Worm (Caenorhabditis elegans) whole organism, L2 larva: ENCODE data around the gene mbl-1.

Source experiments
- C34F6.9 ChIP-seq: fragments of 150-350 bp; optimal IDR thresholded peaks from 2 replicates; lab custom pipeline; 2014; ENCODE audit warnings: missing biosample characterization, missing genetic modification characterization
- R02D3.7 ChIP-seq: fragments of 150-350 bp; optimal IDR thresholded peaks from 2 replicates; lab custom pipeline; 2014; ENCODE audit warnings: missing biosample characterization, missing genetic modification characterization
- Y55F3AM.14 ChIP-seq: fragments of 200-800 bp; sonication (Bioruptor generic); optimal IDR thresholded peaks from 2 replicates; lab custom pipeline; 2018; ENCODE audit warnings: mild to moderate bottlenecking, missing genetic modification characterization, missing compliant biosample characterization
- ZK546.5 ChIP-seq: sonication (generic microtip); optimal IDR thresholded peaks from 2 replicates; lab custom pipeline; 2017; ENCODE audit warnings: missing biosample characterization, missing genetic modification characterization
- alr-1 ChIP-seq: fragments of 150-350 bp; optimal IDR thresholded peaks from 2 replicates; lab custom pipeline; 2014; ENCODE audit warnings: missing biosample characterization, missing genetic modification characterization
- aly-2 ChIP-seq: fragments of 150-350 bp; optimal IDR thresholded peaks from 2 replicates; lab custom pipeline; 2014; ENCODE audit warnings: missing biosample characterization, missing genetic modification characterization
- ama-1 ChIP-seq: fragments of 150-350 bp; optimal IDR thresholded peaks from 2 replicates; lab custom pipeline; 2018; ENCODE audit warnings: inconsistent platforms
- ceh-82 ChIP-seq: fragments of 150-350 bp; optimal IDR thresholded peaks from 2 replicates; lab custom pipeline; 2014; ENCODE audit warnings: missing biosample characterization, missing genetic modification characterization
- crh-2 ChIP-seq: sonication (generic microtip); optimal IDR thresholded peaks from 2 replicates; lab custom pipeline; 2017; ENCODE audit warnings: missing biosample characterization, missing genetic modification characterization
- egl-27 ChIP-seq: sonication (generic microtip); optimal IDR thresholded peaks from 3 replicates; lab custom pipeline; 2017; ENCODE audit warnings: missing biosample characterization, missing genetic modification reagents, missing genetic modification characterization
- gmeb-1 ChIP-seq: fragments of 150-350 bp; optimal IDR thresholded peaks from 2 replicates; lab custom pipeline; 2014; ENCODE audit warnings: missing biosample characterization, missing genetic modification characterization
- lin-11 ChIP-seq: fragments of 150-350 bp; sonication (generic microtip); optimal IDR thresholded peaks from 2 replicates; lab custom pipeline; 2014; ENCODE audit warnings: missing biosample characterization, missing genetic modification characterization, inconsistent platforms, mixed read lengths
- lin-39 ChIP-seq: fragments of 150-350 bp; optimal IDR thresholded peaks from 2 replicates; lab custom pipeline; 2014; ENCODE audit warnings: missing biosample characterization, missing genetic modification reagents, missing genetic modification characterization
- lsy-2 ChIP-seq, 2 experiments: fragments of 150-350 bp in 1 of 2; sonication (generic microtip) in 1 of 2; optimal IDR thresholded peaks; 2 replicates each; lab custom pipeline; 2014 to 2017; ENCODE audit warnings: missing biosample characterization in 2 of 2, missing genetic modification characterization in 2 of 2
- nhr-10 ChIP-seq: sonication (generic microtip); optimal IDR thresholded peaks from 2 replicates; lab custom pipeline; 2017; ENCODE audit warnings: missing biosample characterization, missing genetic modification characterization
- nhr-11 ChIP-seq: fragments of 150-350 bp; optimal IDR thresholded peaks from 2 replicates; lab custom pipeline; 2014; ENCODE audit warnings: missing biosample characterization, missing genetic modification characterization
- nhr-12 ChIP-seq: fragments of 150-350 bp; optimal IDR thresholded peaks from 2 replicates; lab custom pipeline; 2014; ENCODE audit warnings: missing biosample characterization, missing genetic modification characterization
- nhr-129 ChIP-seq: fragments of 150-350 bp; optimal IDR thresholded peaks from 2 replicates; lab custom pipeline; 2014; ENCODE audit warnings: missing biosample characterization, missing genetic modification characterization
- nhr-25 ChIP-seq: fragments of 150-350 bp; sonication (generic microtip); optimal IDR thresholded peaks from 3 replicates; lab custom pipeline; 2014; ENCODE audit warnings: missing biosample characterization, missing genetic modification characterization
- nhr-6 ChIP-seq: fragments of 150-350 bp; optimal IDR thresholded peaks from 2 replicates; lab custom pipeline; 2014; ENCODE audit warnings: missing biosample characterization, missing genetic modification characterization
- nhr-77 ChIP-seq: fragments of 150-350 bp; optimal IDR thresholded peaks from 2 replicates; lab custom pipeline; 2014; ENCODE audit warnings: missing biosample characterization, missing genetic modification characterization
- peb-1 ChIP-seq: fragments of 150-350 bp; optimal IDR thresholded peaks from 2 replicates; lab custom pipeline; 2014; ENCODE audit warnings: missing biosample characterization, missing genetic modification characterization
- sem-4 ChIP-seq: fragments of 150-350 bp; optimal IDR thresholded peaks from 2 replicates; lab custom pipeline; 2014; ENCODE audit warnings: missing biosample characterization, missing genetic modification reagents, missing genetic modification characterization
- skn-1 ChIP-seq: sonication (generic microtip); optimal IDR thresholded peaks from 2 replicates; lab custom pipeline; 2017; ENCODE audit warnings: missing biosample characterization, missing genetic modification characterization
- sma-3 ChIP-seq: sonication (generic microtip); optimal IDR thresholded peaks from 2 replicates; lab custom pipeline; 2016; ENCODE audit warnings: missing genetic modification reagents, missing genetic modification characterization, missing compliant biosample characterization
- sma-9 ChIP-seq, 2 experiments: fragments of 150-350 bp in 1 of 2; sonication (generic microtip) in 1 of 2; optimal IDR thresholded peaks; 2 replicates each; lab custom pipeline; 2014 to 2016; ENCODE audit warnings: missing genetic modification characterization in 2 of 2, mild to moderate bottlenecking in 1 of 2, missing biosample characterization in 1 of 2, missing compliant biosample characterization in 1 of 2, missing genetic modification reagents in 1 of 2, moderate library complexity in 1 of 2
- snpc-4 ChIP-seq: fragments of 150-350 bp; optimal IDR thresholded peaks from 2 replicates; lab custom pipeline; 2014; ENCODE audit warnings: missing biosample characterization, missing genetic modification characterization
- unc-39 ChIP-seq: fragments of 150-350 bp; optimal IDR thresholded peaks from 2 replicates; lab custom pipeline; 2014; ENCODE audit warnings: missing biosample characterization, missing genetic modification characterization
- unc-55 ChIP-seq: fragments of 150-350 bp; sonication (generic microtip); optimal IDR thresholded peaks from 3 replicates; lab custom pipeline; 2014; ENCODE audit warnings: missing biosample characterization, missing genetic modification reagents, missing genetic modification characterization
- unc-62 ChIP-seq: fragments of 150-350 bp; optimal IDR thresholded peaks from 2 replicates; lab custom pipeline; 2014; ENCODE audit warnings: missing biosample characterization, missing genetic modification reagents, missing genetic modification characterization
- ztf-11 ChIP-seq: sonication (generic microtip); optimal IDR thresholded peaks from 2 replicates; lab custom pipeline; 2017; ENCODE audit warnings: missing biosample characterization, missing genetic modification characterization
- ztf-4 ChIP-seq: fragments of 150-350 bp; optimal IDR thresholded peaks from 2 replicates; lab custom pipeline; 2014; ENCODE audit warnings: missing biosample characterization, missing genetic modification characterization

mbl-1 gene

DNA sequence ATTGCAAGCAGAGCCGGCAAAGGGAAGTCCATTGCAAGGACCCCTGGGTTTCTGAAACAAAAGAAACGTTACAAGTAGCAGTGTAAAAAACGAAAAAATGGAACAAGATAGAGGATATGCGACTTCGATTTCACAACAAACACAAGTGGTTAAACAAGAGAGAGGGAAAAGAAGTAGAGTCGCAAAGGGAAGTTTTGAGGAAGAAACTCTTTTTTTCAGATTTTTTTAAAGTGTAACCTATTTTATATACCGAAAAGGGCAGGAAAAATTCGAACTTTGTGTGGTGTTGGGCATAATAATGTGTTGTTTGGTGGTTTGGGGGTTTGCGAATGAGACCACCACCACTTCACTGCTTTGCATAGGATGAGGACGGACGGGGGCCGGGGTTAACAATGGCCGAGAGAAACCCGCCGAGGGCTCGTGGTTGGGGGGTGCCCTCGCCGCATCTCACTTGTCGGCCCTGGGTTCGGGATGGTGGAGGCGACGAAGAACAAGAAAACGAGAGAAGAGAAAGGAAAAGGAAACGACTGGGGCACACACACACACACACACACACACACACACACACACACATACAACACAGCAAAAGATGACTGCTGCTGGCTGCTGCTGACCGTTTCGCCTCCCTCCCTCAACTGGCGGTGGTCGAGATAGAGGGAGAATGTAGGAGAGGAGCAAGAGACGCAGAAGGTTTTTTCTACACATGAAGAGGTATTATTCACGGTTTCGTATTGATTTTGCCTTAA lies 51.9 kb downstream of the mbl-1 start, which contains the start of gene ptrn-1 (continued):
- TF ChIP-seq nhr-6 (tag; lab: Kevin White, UChicago) = no peak
- no peak for TF ChIP-seq nhr-77 (tag; lab: Kevin White, UChicago)
- TF ChIP-seq unc-39 (tag; lab: Kevin White, UChicago) = no peak
- no peak for TF ChIP-seq ZK546.5 (tag; lab: Kevin White, UChicago)
- TF ChIP-seq lin-11 (tag; lab: Kevin White, UChicago) = peak; percentile 53

DNA sequence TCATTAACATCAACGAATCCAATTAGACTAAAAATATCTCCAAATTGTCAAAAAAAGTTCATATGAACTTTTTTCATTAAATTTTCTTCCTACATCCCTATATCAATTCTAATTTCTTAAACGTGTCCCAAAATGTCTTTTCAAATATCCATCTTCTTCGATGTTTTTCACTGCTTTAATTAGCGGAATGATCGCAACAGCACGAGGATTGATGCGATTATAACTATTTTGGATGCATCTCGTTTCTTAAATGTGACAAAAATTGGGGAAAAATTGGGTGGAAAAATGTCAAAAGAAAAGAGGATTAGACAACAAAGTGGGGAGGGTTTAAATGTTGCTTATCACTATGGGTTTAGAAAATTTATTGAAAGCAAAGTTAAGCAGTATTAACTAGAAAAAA lies 55.8 kb downstream of the mbl-1 start:
- TF ChIP-seq ztf-4 (tag; lab: Kevin White, UChicago) (no peak), sma-9 (GFP tag; optimal IDR thresholded peaks at IDR 0.05; lab: Kevin White, UChicago) (peak; percentile 21), sma-9 (tag; optimal IDR thresholded peaks at IDR 0.05; lab: Kevin White, UChicago) (no peak), lin-39 (no peak), sem-4 (tag; lab: Kevin White, UChicago) (peak; percentile 54)
- TF ChIP-seq, all 48 proteins: peak for 2

DNA sequence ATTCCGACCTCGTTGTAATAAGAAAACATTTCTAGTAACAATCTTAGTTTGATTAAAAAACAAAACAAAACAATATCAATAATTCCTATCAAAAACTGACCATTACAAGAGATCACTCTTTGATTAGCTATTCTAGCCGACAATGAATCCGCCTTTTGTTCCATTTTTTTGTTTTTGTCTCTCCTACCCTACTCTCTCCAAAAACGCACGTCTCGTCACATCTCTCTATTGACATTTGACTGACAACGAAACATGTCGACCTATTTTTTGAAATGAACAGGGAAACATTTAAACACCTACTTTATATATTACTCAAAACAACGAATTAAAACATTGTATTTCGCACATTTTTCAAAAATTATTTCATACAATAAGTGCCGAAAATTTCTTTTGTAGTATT lies 56.4 kb downstream of the mbl-1 start:
- TF ChIP-seq lin-11 (tag; lab: Kevin White, UChicago) (no peak), lsy-2 (tag; optimal IDR thresholded peaks at IDR 0.05; lab: Kevin White, UChicago) (peak in 1 of 2 experiments; percentile 14)

DNA sequence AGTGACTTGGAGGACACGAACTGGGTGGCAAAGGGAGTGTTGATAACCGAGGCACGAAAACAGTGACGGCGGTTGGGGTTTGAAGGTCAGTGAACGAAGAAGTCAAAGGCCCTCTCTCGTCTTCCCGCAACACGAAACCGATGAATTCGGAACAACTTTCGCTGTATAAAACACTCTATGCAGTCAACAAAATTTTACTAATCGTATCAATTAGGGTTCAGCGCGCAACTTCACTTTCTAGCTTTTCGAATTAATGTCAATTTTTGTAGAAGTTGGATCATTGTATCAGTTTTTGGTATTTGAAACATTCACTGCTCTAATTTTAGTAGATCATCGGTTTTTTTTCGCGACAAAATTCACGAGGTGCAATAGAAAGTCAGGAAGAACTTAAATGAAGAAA lies 60.2 kb downstream of the mbl-1 start:
- TF ChIP-seq sma-3 (GFP tag; lab: Kevin White, UChicago) (no peak), lin-39 (no peak), gmeb-1 (tag; lab: Kevin White, UChicago) (no peak), snpc-4 (no peak), nhr-129 (tag; lab: Kevin White, UChicago) (no peak), skn-1 (tag; lab: Kevin White, UChicago) (no peak), nhr-12 (tag; lab: Kevin White, UChicago) (no peak), aly-2 (tag; lab: Kevin White, UChicago) (no peak), alr-1 (tag; lab: Kevin White, UChicago) (no peak), ama-1 (lab: Kevin White, UChicago) (no peak), egl-27 (tag; lab: Kevin White, UChicago) (no peak), unc-55 (GFP tag; lab: Kevin White, UChicago) (no peak), nhr-10 (tag; lab: Kevin White, UChicago) (no peak), nhr-11 (tag; lab: Kevin White, UChicago) (no peak), Y55F3AM.14 (GFP tag; lab: Kevin White, UChicago) (no peak), unc-62 (GFP tag; lab: Kevin White, UChicago) (no peak)

DNA sequence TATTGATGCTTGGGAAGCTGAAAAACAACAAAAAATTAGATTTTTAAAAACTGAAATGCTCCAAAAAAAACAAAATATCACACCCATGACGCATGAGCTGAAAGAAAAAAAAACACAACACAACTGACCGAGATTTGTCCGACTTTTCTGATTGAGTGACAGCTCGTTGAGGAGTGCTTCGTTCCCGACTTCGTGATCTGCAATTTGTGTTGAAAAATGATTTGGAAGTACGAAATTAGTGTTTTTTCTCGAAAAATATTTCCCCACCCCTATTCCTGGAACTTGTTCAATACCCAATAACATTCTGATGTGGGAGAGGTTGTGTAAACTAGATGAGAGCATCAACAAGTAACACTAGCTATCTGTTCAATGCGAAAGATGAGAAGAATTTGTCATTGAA lies 63.2 kb downstream of the mbl-1 start:
- TF ChIP-seq ZK546.5 (tag; lab: Kevin White, UChicago) = no peak
- TF ChIP-seq peb-1 (tag; lab: Kevin White, UChicago) = no peak
- no peak for TF ChIP-seq snpc-4
- TF ChIP-seq ztf-11 (tag; lab: Kevin White, UChicago) = no peak
- TF ChIP-seq C34F6.9 (tag; lab: Kevin White, UChicago) = no peak
- TF ChIP-seq lin-11 (tag; lab: Kevin White, UChicago) = no peak
- no peak for TF ChIP-seq aly-2 (tag; lab: Kevin White, UChicago)
- no peak for TF ChIP-seq nhr-77 (tag; lab: Kevin White, UChicago)
- TF ChIP-seq ama-1 (lab: Kevin White, UChicago) = no peak
- TF ChIP-seq R02D3.7 = no peak
- TF ChIP-seq nhr-25 = no peak
- TF ChIP-seq ceh-82 = no peak
- TF ChIP-seq unc-55 (GFP tag; lab: Kevin White, UChicago) = no peak
- TF ChIP-seq crh-2 (tag; lab: Kevin White, UChicago) = no peak
- TF ChIP-seq skn-1 (tag; lab: Kevin White, UChicago) = no peak
